In the genomic region with DNA sequence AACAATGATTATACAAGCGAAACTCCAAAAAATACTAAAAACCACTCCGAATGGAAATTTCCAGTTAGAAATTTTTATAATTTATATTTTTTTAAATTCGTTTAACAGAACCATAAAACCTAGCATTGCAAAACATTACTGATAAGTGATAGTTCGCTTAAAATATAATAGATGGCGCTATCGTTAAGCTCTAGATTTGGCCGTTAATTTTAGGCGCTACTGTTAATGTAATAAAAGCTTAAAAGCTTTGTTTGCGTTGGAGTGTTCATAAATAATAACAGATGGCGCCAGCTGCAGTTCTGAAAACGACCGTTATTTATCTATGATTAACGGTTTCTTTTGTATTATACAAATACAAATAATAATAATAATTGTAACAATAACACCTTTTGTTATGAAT, we compare ENCODE assay signal across 5 fruit fly cellular contexts.
TF ChIP-seq lines count a peak whose summit lies in the region.

No protein-coding gene starts in this region.

- peak; percentile 6 to 71 for TF ChIP-seq CTCF in S2 (optimal IDR thresholded peaks at IDR 0.05; lab: Kevin White, UChicago)
- peak; percentile 97 for TF ChIP-seq CTCF in whole organism, embryonic (GFP tag; optimal IDR thresholded peaks at IDR 0.05; lab: Kevin White, UChicago)

TF ChIP-seq in whole organism, adult, 20 proteins besides CTCF, POLR2A, EP300 and RAD21:
- TF ChIP-seq CG5204 (GFP tag; optimal IDR thresholded peaks at IDR 0.05; lab: Kevin White, UChicago) (no peak), bab1 (GFP tag; optimal IDR thresholded peaks at IDR 0.05; lab: Kevin White, UChicago) (peak; percentile 31), CG7101 (tag; optimal IDR thresholded peaks at IDR 0.05; lab: Kevin White, UChicago) (peak; percentile 30), CG7045 (GFP tag; optimal IDR thresholded peaks at IDR 0.05; lab: Kevin White, UChicago) (no peak), CG1620 (GFP tag; optimal IDR thresholded peaks at IDR 0.05; lab: Kevin White, UChicago) (peak; percentile 6), CG11617 (GFP tag; optimal IDR thresholded peaks at IDR 0.05; lab: Kevin White, UChicago) (no peak), CG14711 (tag; optimal IDR thresholded peaks at IDR 0.05; lab: Kevin White, UChicago) (no peak), ovo (GFP tag; optimal IDR thresholded peaks at IDR 0.05; lab: Kevin White, UChicago) (peak; percentile 63), cic (GFP tag; optimal IDR thresholded peaks at IDR 0.05; lab: Kevin White, UChicago) (no peak), Crg-1 (GFP tag; optimal IDR thresholded peaks at IDR 0.05; lab: Kevin White, UChicago) (peak; percentile 11), CG33017 (tag; optimal IDR thresholded peaks at IDR 0.05; lab: Kevin White, UChicago) (no peak), kay (GFP tag; lab: Kevin White, UChicago; ENCODE audit: borderline replicate concordance) (peak; percentile 3), toe (GFP tag; optimal IDR thresholded peaks at IDR 0.05; lab: Kevin White, UChicago) (no peak), CG12768 (GFP tag; optimal IDR thresholded peaks at IDR 0.05; lab: Kevin White, UChicago) (no peak)

TF ChIP-seq in whole organism, embryonic, 481 proteins besides CTCF, POLR2A, EP300 and RAD21 (continues in another document):
- TF ChIP-seq exex (tag; optimal IDR thresholded peaks at IDR 0.05; lab: Kevin White, UChicago) (peak; percentile 36), CG14860 (GFP tag; IDR thresholded peaks at IDR 0.05; lab: Robert Waterston, UW; ENCODE audit: partially characterized antibody) (no peak), vnd (GFP tag; IDR thresholded peaks at IDR 0.05; lab: Robert Waterston, UW; ENCODE audit: partially characterized antibody) (no peak), Sin3A (optimal IDR thresholded peaks at IDR 0.05; lab: Kevin White, UChicago) (no peak), Pdp1 (GFP tag; optimal IDR thresholded peaks at IDR 0.05; lab: Kevin White, UChicago) (peak in 1 of 2 experiments; percentile 37), dpn (GFP tag; optimal IDR thresholded peaks at IDR 0.05; lab: Kevin White, UChicago) (peak in 1 of 2 experiments; percentile 15), odd (GFP tag; optimal IDR thresholded peaks at IDR 0.05; lab: Kevin White, UChicago) (no peak), CG8089 (GFP tag; optimal IDR thresholded peaks at IDR 0.05; lab: Kevin White, UChicago) (no peak), CG17359 (tag; optimal IDR thresholded peaks at IDR 0.05; lab: Kevin White, UChicago) (peak; percentile 45), gem (tag; optimal IDR thresholded peaks at IDR 0.05; lab: Kevin White, UChicago) (peak; percentile 39), Hr51 (GFP tag; optimal IDR thresholded peaks at IDR 0.05; lab: Kevin White, UChicago) (peak in 1 of 2 experiments; percentile 16), CG2120 (GFP tag; optimal IDR thresholded peaks at IDR 0.05; lab: Kevin White, UChicago) (peak; percentile 3), CG11247 (GFP tag; IDR thresholded peaks at IDR 0.05; lab: Robert Waterston, UW) (0 out of 2 replicates have a peak, but pooled peaks have one; percentile 27), NFAT (GFP tag; IDR thresholded peaks at IDR 0.05; lab: Robert Waterston, UW) (peak; percentile 30; the same call in 1 of the 2 replicates), HHEX (GFP tag; optimal IDR thresholded peaks at IDR 0.05; lab: Kevin White, UChicago) (no peak), CG6175 (GFP tag; IDR thresholded peaks at IDR 0.05; lab: Robert Waterston, UW) (no peak), dysf (GFP tag; IDR thresholded peaks at IDR 0.05; lab: Robert Waterston, UW) (peak; percentile 9; the same call in 1 of the 3 replicates), CG17829 (tag; optimal IDR thresholded peaks at IDR 0.05; lab: Kevin White, UChicago) (peak; percentile 18), CG15514 (GFP tag; optimal IDR thresholded peaks at IDR 0.05; lab: Kevin White, UChicago) (peak; percentile 20), run (tag; optimal IDR thresholded peaks at IDR 0.05; lab: Kevin White, UChicago) (no peak), CG8290 (GFP tag; optimal IDR thresholded peaks at IDR 0.05; lab: Kevin White, UChicago) (no peak), CG8290 (tag; optimal IDR thresholded peaks at IDR 0.05; lab: Kevin White, UChicago) (peak in 1 of 2 experiments; percentile 21), h (optimal IDR thresholded peaks at IDR 0.05; lab: Kevin White, UChicago) (no peak)

TF ChIP-seq in whole organism, prepupa, 60 proteins besides CTCF, POLR2A, EP300 and RAD21 (continues in another document):
- no peak for TF ChIP-seq CG4318 (GFP tag; optimal IDR thresholded peaks at IDR 0.05; lab: Kevin White, UChicago)
- no peak for TF ChIP-seq salr (GFP tag; optimal IDR thresholded peaks at IDR 0.05; lab: Kevin White, UChicago)
- TF ChIP-seq CG6163 (GFP tag; IDR thresholded peaks at IDR 0.05; lab: Robert Waterston, UW): no peak
- no peak for TF ChIP-seq CG6808 (GFP tag; optimal IDR thresholded peaks at IDR 0.05; lab: Kevin White, UChicago)
- peak; percentile 43 for TF ChIP-seq esn (GFP tag; optimal IDR thresholded peaks at IDR 0.05; lab: Kevin White, UChicago)
- peak; percentile 16 for TF ChIP-seq Met (GFP tag; optimal IDR thresholded peaks at IDR 0.05; lab: Kevin White, UChicago)
- TF ChIP-seq ss (GFP tag; optimal IDR thresholded peaks at IDR 0.05; lab: Kevin White, UChicago): no peak
- TF ChIP-seq Sox15 (GFP tag; optimal IDR thresholded peaks at IDR 0.05; lab: Kevin White, UChicago): no peak
- no peak for TF ChIP-seq CG8119 (GFP tag; IDR thresholded peaks at IDR 0.05; lab: Robert Waterston, UW)
- no peak for TF ChIP-seq Blimp-1 (GFP tag; optimal IDR thresholded peaks at IDR 0.05; lab: Kevin White, UChicago)
- TF ChIP-seq Hr39 (GFP tag; optimal IDR thresholded peaks at IDR 0.05; lab: Kevin White, UChicago): peak; percentile 22
- no peak for TF ChIP-seq CG34406 (GFP tag; optimal IDR thresholded peaks at IDR 0.05; lab: Kevin White, UChicago)
- TF ChIP-seq OdsH (GFP tag; optimal IDR thresholded peaks at IDR 0.05; lab: Kevin White, UChicago): peak; percentile 14
- TF ChIP-seq Hr4 (GFP tag; optimal IDR thresholded peaks at IDR 0.05; lab: Kevin White, UChicago): no peak
- no peak for TF ChIP-seq Eip93F (GFP tag; optimal IDR thresholded peaks at IDR 0.05; lab: Kevin White, UChicago)
- TF ChIP-seq spab (GFP tag; optimal IDR thresholded peaks at IDR 0.05; lab: Kevin White, UChicago): no peak
- TF ChIP-seq fd85E (GFP tag; optimal IDR thresholded peaks at IDR 0.05; lab: Kevin White, UChicago): no peak
- TF ChIP-seq CG16779 (tag; optimal IDR thresholded peaks at IDR 0.05; lab: Kevin White, UChicago): no peak
- TF ChIP-seq CG15336 (GFP tag; IDR thresholded peaks at IDR 0.05; lab: Robert Waterston, UW): no peak
- no peak for TF ChIP-seq Hr38 (GFP tag; optimal IDR thresholded peaks at IDR 0.05; lab: Kevin White, UChicago)
- TF ChIP-seq Lpt (GFP tag; optimal IDR thresholded peaks at IDR 0.05; lab: Kevin White, UChicago): no peak
- no peak for TF ChIP-seq net (GFP tag; optimal IDR thresholded peaks at IDR 0.05; lab: Kevin White, UChicago)
- no peak for TF ChIP-seq CG7368 (GFP tag; optimal IDR thresholded peaks at IDR 0.05; lab: Kevin White, UChicago)
- no peak for TF ChIP-seq fkh (GFP tag; optimal IDR thresholded peaks at IDR 0.05; lab: Kevin White, UChicago)
- TF ChIP-seq vri (GFP tag; optimal IDR thresholded peaks at IDR 0.05; lab: Kevin White, UChicago): no peak
- TF ChIP-seq Eip75B (GFP tag; optimal IDR thresholded peaks at IDR 0.05; lab: Kevin White, UChicago): no peak
- no peak for TF ChIP-seq CG1621 (tag; optimal IDR thresholded peaks at IDR 0.05; lab: Kevin White, UChicago)
- TF ChIP-seq CG6792 (GFP tag; optimal IDR thresholded peaks at IDR 0.05; lab: Kevin White, UChicago): no peak

TF ChIP-seq in whole organism, wandering third instar larva, 38 proteins besides CTCF, POLR2A, EP300 and RAD21:
- TF ChIP-seq sage (GFP tag; optimal IDR thresholded peaks at IDR 0.05; lab: Kevin White, UChicago) (peak; percentile 24), rgr (GFP tag; optimal IDR thresholded peaks at IDR 0.05; lab: Kevin White, UChicago) (peak; percentile 16), usp (GFP tag; optimal IDR thresholded peaks at IDR 0.05; lab: Kevin White, UChicago) (no peak), fru (GFP tag; optimal IDR thresholded peaks at IDR 0.05; lab: Kevin White, UChicago) (no peak), br (GFP tag; optimal IDR thresholded peaks at IDR 0.05; lab: Kevin White, UChicago) (peak; percentile 19), pan (optimal IDR thresholded peaks at IDR 0.05; lab: Kevin White, UChicago) (no peak), foxo (GFP tag; optimal IDR thresholded peaks at IDR 0.05; lab: Kevin White, UChicago) (peak in 1 of 2 experiments; percentile 2), jim (GFP tag; optimal IDR thresholded peaks at IDR 0.05; lab: Kevin White, UChicago) (no peak), CG9705 (GFP tag; optimal IDR thresholded peaks at IDR 0.05; lab: Kevin White, UChicago) (no peak), Dfd (GFP tag; optimal IDR thresholded peaks at IDR 0.05; lab: Kevin White, UChicago) (no peak), CG32264 (GFP tag; optimal IDR thresholded peaks at IDR 0.05; lab: Kevin White, UChicago) (no peak), Myc (optimal IDR thresholded peaks at IDR 0.05; lab: Kevin White, UChicago) (peak; percentile 54), Hnf4 (GFP tag; optimal IDR thresholded peaks at IDR 0.05; lab: Kevin White, UChicago) (peak; percentile 8), dmrt93B (GFP tag; optimal IDR thresholded peaks at IDR 0.05; lab: Kevin White, UChicago) (no peak), dsf (GFP tag; optimal IDR thresholded peaks at IDR 0.05; lab: Kevin White, UChicago; ENCODE audit: borderline replicate concordance) (no peak), woc (GFP tag; optimal IDR thresholded peaks at IDR 0.05; lab: Kevin White, UChicago) (no peak), Vsx2 (GFP tag; optimal IDR thresholded peaks at IDR 0.05; lab: Kevin White, UChicago; ENCODE audit: partially characterized antibody) (no peak), GATAd (GFP tag; optimal IDR thresholded peaks at IDR 0.05; lab: Kevin White, UChicago) (no peak), CrebA (GFP tag; optimal IDR thresholded peaks at IDR 0.05; lab: Kevin White, UChicago; ENCODE audit: borderline replicate concordance) (peak; percentile 34), Hr83 (GFP tag; optimal IDR thresholded peaks at IDR 0.05; lab: Kevin White, UChicago; ENCODE audit: poor library complexity, severe bottlenecking) (peak; percentile 45), Sp1 (GFP tag; optimal IDR thresholded peaks at IDR 0.05; lab: Kevin White, UChicago) (no peak), h (GFP tag; optimal IDR thresholded peaks at IDR 0.05; lab: Kevin White, UChicago) (peak; percentile 25), brk (GFP tag; optimal IDR thresholded peaks at IDR 0.05; lab: Kevin White, UChicago) (peak; percentile 71), psq (GFP tag; optimal IDR thresholded peaks at IDR 0.05; lab: Kevin White, UChicago) (no peak), Rel (GFP tag; optimal IDR thresholded peaks at IDR 0.05; lab: Kevin White, UChicago) (no peak), Rel (tag; optimal IDR thresholded peaks at IDR 0.05; lab: Kevin White, UChicago) (no peak), ey (GFP tag; optimal IDR thresholded peaks at IDR 0.05; lab: Kevin White, UChicago) (no peak), Hr78 (GFP tag; optimal IDR thresholded peaks at IDR 0.05; lab: Kevin White, UChicago) (no peak), N (GFP tag; optimal IDR thresholded peaks at IDR 0.05; lab: Kevin White, UChicago) (no peak), OdsH (GFP tag; optimal IDR thresholded peaks at IDR 0.05; lab: Kevin White, UChicago) (peak; percentile 9)
TF ChIP-seq in whole organism, wandering third instar larva: peak in this region for 11.
